Fruit fly (Drosophila melanogaster) Kc167 (cell line): ENCODE data around the gene eag.

Experiments used
- Sin3A ChIP-seq: fragments of >200 bp; optimal IDR thresholded peaks from 2 replicates; lab custom pipeline; 2018; ENCODE audit warnings: missing external identifiers
- insv ChIP-seq: fragments of >200 bp; optimal IDR thresholded peaks from 3 replicates; lab custom pipeline; 2018; ENCODE audit warnings: missing external identifiers
- psq ChIP-seq: fragments of >200 bp; optimal IDR thresholded peaks from 2 replicates; lab custom pipeline; 2017; ENCODE audit warnings: missing external identifiers
- ttk ChIP-seq: sonication (Bioruptor generic); optimal IDR thresholded peaks from 2 replicates; lab custom pipeline; 2017; ENCODE audit warnings: missing external identifiers

- TF ChIP-seq psq (lab: Kevin White, UChicago): no peak
- TF ChIP-seq insv (lab: Kevin White, UChicago): no peak
- no peak for TF ChIP-seq ttk (lab: Kevin White, UChicago)
- no peak for TF ChIP-seq Sin3A (lab: Kevin White, UChicago)
Observed at dm6 chrX:14955050-14955783, at the start of gene eag, which contains the start of gene CG9030.
